Worm (Caenorhabditis elegans) whole organism, L1 larva: Measurements from ENCODE around the gene ZK470.6.
A peak's percentile ranks its signal among the peaks of the same experiment; 100 is the strongest.

Experiments
- alr-1 ChIP-seq: fragments of 200-800 bp; sonication (Bioruptor generic); optimal IDR thresholded peaks from 2 replicates; lab custom pipeline; 2018; ENCODE audit warnings: borderline replicate concordance, mild to moderate bottlenecking, missing genetic modification characterization, missing compliant biosample characterization
- blmp-1 ChIP-seq: fragments of 150-350 bp; optimal IDR thresholded peaks from 2 replicates; lab custom pipeline; 2014; ENCODE audit warnings: missing biosample characterization, missing genetic modification characterization
- egl-27 ChIP-seq, 2 experiments: fragments of 150-350 bp in 1 of 2; sonication (generic microtip); optimal IDR thresholded peaks; 3 replicates each; lab custom pipeline; 2017 to 2018; ENCODE audit warnings: missing biosample characterization in 2 of 2, missing genetic modification characterization in 2 of 2, missing genetic modification reagents in 2 of 2
- elt-2 ChIP-seq: sonication (generic microtip); optimal IDR thresholded peaks from 2 replicates; lab custom pipeline; 2016; ENCODE audit warnings: missing genetic modification characterization, mild to moderate bottlenecking, inconsistent platforms, missing compliant biosample characterization, missing genetic modification reagents
- mep-1 ChIP-seq: fragments of 150-350 bp; optimal IDR thresholded peaks from 2 replicates; lab custom pipeline; 2014; ENCODE audit warnings: missing biosample characterization, missing genetic modification characterization
- pag-3 ChIP-seq: sonication (generic microtip); optimal IDR thresholded peaks from 2 replicates; lab custom pipeline; 2017; ENCODE audit warnings: missing genetic modification characterization, mild to moderate bottlenecking, missing compliant biosample characterization, antibody characterized with exemption, borderline replicate concordance; ENCODE audit not compliant: insufficient read depth
- pqm-1 ChIP-seq: sonication (generic microtip); optimal IDR thresholded peaks from 3 replicates; lab custom pipeline; 2017; ENCODE audit warnings: missing biosample characterization, missing genetic modification characterization
- sox-4 ChIP-seq: sonication (generic microtip); optimal IDR thresholded peaks from 2 replicates; lab custom pipeline; 2016; ENCODE audit warnings: missing genetic modification characterization, missing compliant biosample characterization
- sptf-1 ChIP-seq: fragments of 150-350 bp; optimal IDR thresholded peaks from 2 replicates; lab custom pipeline; 2014; ENCODE audit warnings: missing biosample characterization, missing genetic modification characterization
- tbx-2 ChIP-seq: sonication (generic microtip); optimal IDR thresholded peaks from 2 replicates; lab custom pipeline; 2016; ENCODE audit warnings: missing genetic modification characterization, missing compliant biosample characterization

- TF ChIP-seq alr-1 (no peak), elt-2 (tag; lab: Kevin White, UChicago) (no peak), sptf-1 (tag; lab: Kevin White, UChicago) (no peak), pag-3 (tag; lab: Kevin White, UChicago) (no peak), egl-27 (tag; optimal IDR thresholded peaks at IDR 0.05; lab: Kevin White, UChicago) (no peak), sox-4 (tag; lab: Kevin White, UChicago) (no peak), mep-1 (tag; lab: Kevin White, UChicago) (peak; percentile 19), tbx-2 (tag; lab: Kevin White, UChicago) (peak; percentile 33), blmp-1 (tag; lab: Kevin White, UChicago) (peak; percentile 69), pqm-1 (tag; lab: Kevin White, UChicago) (no peak)
These were observed 38.7 kb downstream of the ZK470.6 start for ce11 chrX:4138413-4139193.
